Fruit fly (Drosophila melanogaster): Measurements from ENCODE around the gene Top1.

dm6 chrX:15297963-15298297 is 21.3 kb upstream of the Top1 start:
- no peak for TF ChIP-seq psq (GFP tag; optimal IDR thresholded peaks at IDR 0.05)
- TF ChIP-seq dysf (GFP tag; IDR thresholded peaks at IDR 0.05), result no peak
- no peak for TF ChIP-seq CG6854 (GFP tag; optimal IDR thresholded peaks at IDR 0.05)
- TF ChIP-seq pzg (GFP tag; optimal IDR thresholded peaks at IDR 0.05), result no peak
- no peak for TF ChIP-seq Atf3 (GFP tag; optimal IDR thresholded peaks at IDR 0.05)
- TF ChIP-seq Lhr (GFP tag; optimal IDR thresholded peaks at IDR 0.05), result no peak
- no peak for TF ChIP-seq bigmax (GFP tag; optimal IDR thresholded peaks at IDR 0.05)
- no peak for TF ChIP-seq sim (GFP tag; IDR thresholded peaks at IDR 0.05)
- TF ChIP-seq fd64A (GFP tag; optimal IDR thresholded peaks at IDR 0.05), result no peak
- no peak for TF ChIP-seq repo (GFP tag; optimal IDR thresholded peaks at IDR 0.05)
- TF ChIP-seq CG10979 (tag; optimal IDR thresholded peaks at IDR 0.05), result no peak
- TF ChIP-seq Dfd (GFP tag; optimal IDR thresholded peaks at IDR 0.05), result no peak
